Worm (Caenorhabditis elegans) whole organism, midembryonic: ENCODE data around the gene C37H5.14.

Experiments used
- cog-1 ChIP-seq: sonication (generic microtip); optimal IDR thresholded peaks from 2 replicates; lab custom pipeline; 2016; ENCODE audit warnings: missing genetic modification characterization, missing compliant biosample characterization
- flt-1 ChIP-seq: fragments of 200-800 bp; sonication (Bioruptor generic); IDR thresholded peaks from 2 replicates; pipeline ENCODE4 v1.3.6; 2022; ENCODE audit warnings: missing genetic modification characterization, missing compliant biosample characterization
- klf-2 ChIP-seq: fragments of 200-800 bp; sonication (Bioruptor generic); conservative IDR thresholded peaks from 2 replicates; pipeline ENCODE4 v1.3.6; 2022; ENCODE audit warnings: missing genetic modification reagents, missing genetic modification characterization, missing compliant biosample characterization
- med-1 ChIP-seq: sonication (generic microtip); optimal IDR thresholded peaks from 2 replicates; lab custom pipeline; 2017; ENCODE audit warnings: missing genetic modification characterization, mild to moderate bottlenecking, missing compliant biosample characterization, antibody characterized with exemption, missing genetic modification reagents; ENCODE audit not compliant: insufficient read depth
- ref-1 ChIP-seq: fragments of 200-800 bp; sonication (Bioruptor generic); conservative IDR thresholded peaks from 2 replicates; pipeline ENCODE4 v1.3.6; 2022; ENCODE audit warnings: missing genetic modification reagents, missing genetic modification characterization, missing compliant biosample characterization
- tab-1 ChIP-seq: fragments of 200-800 bp; sonication (Bioruptor generic); IDR thresholded peaks from 2 replicates; pipeline ENCODE4 v1.3.6; 2022; ENCODE audit warnings: missing genetic modification characterization, missing compliant biosample characterization
- ztf-23 ChIP-seq: fragments of 200-800 bp; sonication (Bioruptor generic); IDR thresholded peaks from 2 replicates; pipeline ENCODE4 v1.3.6; 2022; ENCODE audit warnings: missing genetic modification reagents, missing genetic modification characterization, missing compliant biosample characterization
- ztf-29 ChIP-seq: fragments of 200-800 bp; sonication (Bioruptor generic); IDR thresholded peaks from 2 replicates; pipeline ENCODE4 v1.3.6; 2022; ENCODE audit warnings: missing genetic modification reagents, missing genetic modification characterization, missing compliant biosample characterization

DNA sequence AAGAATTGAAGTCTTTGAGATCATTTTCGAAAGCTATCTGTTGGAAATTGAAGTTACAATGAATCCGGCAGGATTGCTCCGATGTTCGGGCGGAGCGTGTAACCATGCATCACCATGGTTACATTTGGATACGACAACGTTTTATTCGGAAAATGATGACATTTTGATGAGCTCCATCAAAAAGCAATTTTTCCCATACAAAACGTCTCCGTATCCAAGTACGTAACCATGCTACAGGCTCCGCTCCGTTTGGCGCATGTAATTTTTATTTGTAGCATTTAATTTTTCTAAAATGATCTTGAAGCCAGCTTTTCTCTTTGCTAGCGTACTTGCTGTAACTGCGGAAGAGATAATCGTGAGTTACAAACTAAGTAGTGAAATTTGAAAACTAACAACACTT, 8.4 kb upstream of the C37H5.14 start, which contains the start of the genes cwp-2 and cwp-3:
- no peak for TF ChIP-seq cog-1 (tag; lab: Kevin White, UChicago)
- TF ChIP-seq tab-1: no peak
- no peak for TF ChIP-seq klf-2
- TF ChIP-seq med-1 (GFP tag; lab: Kevin White, UChicago): no peak
- TF ChIP-seq ref-1 (GFP tag; lab: Robert Waterston, UW): no peak
- TF ChIP-seq flt-1: no peak
- TF ChIP-seq ztf-29: no peak
- no peak for TF ChIP-seq ztf-23 (GFP tag; lab: Robert Waterston, UW)
